Fruit fly (Drosophila melanogaster): ENCODE measurements around the gene CG14324.

Gene CG14324

dm6 chr3R:17617121-17617975 is 1.3 kb downstream of the CG14324 start (continued):
- TF ChIP-seq Awh (GFP tag; IDR thresholded peaks at IDR 0.05) (0 out of 2 replicates have a peak, but pooled peaks have one; percentile 10), ind (GFP tag; optimal IDR thresholded peaks at IDR 0.05) (peak; percentile 22), sob (GFP tag; IDR thresholded peaks at IDR 0.05) (0 out of 2 replicates have a peak, but pooled peaks have one; percentile 14), CkIIα-i1 (GFP tag; IDR thresholded peaks at IDR 0.05) (no peak), CG12769 (tag; optimal IDR thresholded peaks at IDR 0.05) (peak; percentile 48), CG1602 (GFP tag; optimal IDR thresholded peaks at IDR 0.05) (no peak), pnt (GFP tag; optimal IDR thresholded peaks at IDR 0.05) (no peak), CG6791 (GFP tag; IDR thresholded peaks at IDR 0.05; ENCODE audit: partially characterized antibody) (peak; percentile 74), CG14710 (tag; optimal IDR thresholded peaks at IDR 0.05) (no peak), Elba2 (GFP tag; optimal IDR thresholded peaks at IDR 0.05) (no peak), Poxn (GFP tag; IDR thresholded peaks at IDR 0.05) (no peak), HmgZ (tag; optimal IDR thresholded peaks at IDR 0.05) (peak; percentile 46), CG8944 (GFP tag; optimal IDR thresholded peaks at IDR 0.05) (no peak), Meics (GFP tag; optimal IDR thresholded peaks at IDR 0.05) (no peak), CG11093 (GFP tag; IDR thresholded peaks at IDR 0.05) (no peak), Vsx1 (GFP tag; optimal IDR thresholded peaks at IDR 0.05) (no peak), sens-2 (GFP tag; IDR thresholded peaks at IDR 0.05) (no peak), nau (GFP tag; optimal IDR thresholded peaks at IDR 0.05) (peak; percentile 20), tll (GFP tag; optimal IDR thresholded peaks at IDR 0.05) (peak in 1 of 2 experiments; percentile 43), dmrt99B (tag; optimal IDR thresholded peaks at IDR 0.05) (no peak), CG30020 (tag; optimal IDR thresholded peaks at IDR 0.05) (no peak), Chrac-16 (GFP tag; optimal IDR thresholded peaks at IDR 0.05) (no peak), Atf3 (GFP tag; optimal IDR thresholded peaks at IDR 0.05) (no peak), CG17568 (GFP tag; optimal IDR thresholded peaks at IDR 0.05) (peak; percentile 39), CG1024 (GFP tag; IDR thresholded peaks at IDR 0.05) (no peak), Dll (GFP tag; IDR thresholded peaks at IDR 0.05; ENCODE audit: partially characterized antibody) (no peak; the same call in 2 of the 4 replicates), Dek (tag; optimal IDR thresholded peaks at IDR 0.05) (peak; percentile 89), ken (GFP tag; IDR thresholded peaks at IDR 0.05) (no peak; the same call in 2 of the 3 replicates), Spps (tag; optimal IDR thresholded peaks at IDR 0.05) (no peak), exex (tag; optimal IDR thresholded peaks at IDR 0.05) (peak; percentile 46), croc (GFP tag; conservative IDR thresholded peaks at IDR 0.05) (no peak), pho (GFP tag; optimal IDR thresholded peaks at IDR 0.05) (peak; percentile 12), Stat92E (GFP tag; optimal IDR thresholded peaks at IDR 0.05) (peak in 1 of 3 experiments; percentile 71), CG8089 (GFP tag; optimal IDR thresholded peaks at IDR 0.05) (peak; percentile 9), CG3995 (GFP tag; optimal IDR thresholded peaks at IDR 0.05) (no peak), emc (GFP tag; optimal IDR thresholded peaks at IDR 0.05) (no peak), sens (GFP tag) (peak; percentile 81), NfI (GFP tag; optimal IDR thresholded peaks at IDR 0.05) (peak; percentile 13), fd64A (GFP tag; optimal IDR thresholded peaks at IDR 0.05) (no peak), lmd (GFP tag; IDR thresholded peaks at IDR 0.05) (peak; percentile 14; the same call in 1 of the 2 replicates), cato (GFP tag; optimal IDR thresholded peaks at IDR 0.05; ENCODE audit: borderline replicate concordance) (no peak), amos (GFP tag; IDR thresholded peaks at IDR 0.05; ENCODE audit: partially characterized antibody) (peak; percentile 50), jing (GFP tag; optimal IDR thresholded peaks at IDR 0.05) (no peak), CG7357 (GFP tag; IDR thresholded peaks at IDR 0.05) (no peak), CG12391 (tag; optimal IDR thresholded peaks at IDR 0.05) (no peak), CG7271 (tag; optimal IDR thresholded peaks at IDR 0.05) (no peak), twi (tag; optimal IDR thresholded peaks at IDR 0.05) (no peak), Lim3 (GFP tag; IDR thresholded peaks at IDR 0.05) (no peak)

Measured in whole organism, embryonic.